Fruit fly (Drosophila melanogaster): ENCODE data around the gene RpS14b.

Gene RpS14b

DNA sequence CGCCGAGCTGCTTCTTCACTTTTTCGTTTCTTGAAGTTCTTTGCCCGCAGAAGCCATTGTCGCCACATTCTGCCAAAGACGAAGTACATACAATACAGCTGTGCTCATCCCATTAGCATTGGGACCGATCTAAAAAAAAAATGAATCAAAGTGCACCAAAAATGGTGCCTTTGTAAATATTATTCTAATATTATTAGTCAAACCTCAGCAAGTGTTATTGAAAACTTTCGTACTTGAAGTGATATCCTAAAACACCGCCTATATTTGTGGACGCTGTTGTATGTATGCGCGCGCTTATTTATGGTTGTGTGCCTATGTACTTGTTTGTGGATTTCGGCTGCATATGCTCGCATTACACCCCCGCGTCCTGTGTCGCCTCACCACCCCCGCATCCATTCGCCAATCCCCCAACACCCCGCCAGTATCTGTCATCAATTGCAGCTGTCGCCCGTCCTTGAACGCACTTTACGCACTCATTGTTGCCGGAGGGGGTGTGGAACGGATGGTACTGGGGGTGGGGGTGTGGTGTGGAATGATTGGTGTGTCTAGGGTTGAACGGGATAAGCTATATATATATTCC lies 37.8 kb downstream of the RpS14b start (continued):
- TF ChIP-seq Awh (GFP tag; IDR thresholded peaks at IDR 0.05) (peak; percentile 84), CG4424 (GFP tag; optimal IDR thresholded peaks at IDR 0.05) (peak; percentile 85), Sox100B (GFP tag; optimal IDR thresholded peaks at IDR 0.05) (peak; percentile 82), CG30020 (tag; optimal IDR thresholded peaks at IDR 0.05) (peak; percentile 9), ase (GFP tag; IDR thresholded peaks at IDR 0.05) (peak; percentile 86), BtbVII (GFP tag; optimal IDR thresholded peaks at IDR 0.05) (peak; percentile 82), CG11560 (tag; IDR thresholded peaks at IDR 0.05) (peak; percentile 64), CG33557 (GFP tag; optimal IDR thresholded peaks at IDR 0.05) (peak; percentile 71), CG6254 (GFP tag; optimal IDR thresholded peaks at IDR 0.05) (peak; percentile 89), slou (GFP tag; optimal IDR thresholded peaks at IDR 0.05) (peak; percentile 65), CG5953 (GFP tag; IDR thresholded peaks at IDR 0.05) (peak; percentile 79), jumu (GFP tag; optimal IDR thresholded peaks at IDR 0.05) (peak; percentile 52), fd96Cb (tag; optimal IDR thresholded peaks at IDR 0.05) (peak; percentile 89), CG4404 (GFP tag; IDR thresholded peaks at IDR 0.05) (peak; percentile 75), pho (GFP tag; optimal IDR thresholded peaks at IDR 0.05) (no peak), Hmr (GFP tag; optimal IDR thresholded peaks at IDR 0.05) (peak; percentile 87), CG31388 (GFP tag; optimal IDR thresholded peaks at IDR 0.05) (peak; percentile 9), CG6813 (GFP tag; optimal IDR thresholded peaks at IDR 0.05) (peak; percentile 90), dm (GFP tag; optimal IDR thresholded peaks at IDR 0.05) (peak; percentile 15), zen2 (GFP tag; IDR thresholded peaks at IDR 0.05; ENCODE audit: partially characterized antibody) (no peak), tin (GFP tag; optimal IDR thresholded peaks at IDR 0.05) (peak; percentile 83), exex (tag; optimal IDR thresholded peaks at IDR 0.05) (peak; percentile 34), Oli (tag; optimal IDR thresholded peaks at IDR 0.05) (peak; percentile 91), CG8290 (GFP tag; optimal IDR thresholded peaks at IDR 0.05) (peak; percentile 52), CG8290 (tag; optimal IDR thresholded peaks at IDR 0.05) (peak in 1 of 2 experiments; percentile 84), psq (GFP tag; optimal IDR thresholded peaks at IDR 0.05) (peak; percentile 24), fd64A (GFP tag; optimal IDR thresholded peaks at IDR 0.05) (peak; percentile 83), schlank (tag; optimal IDR thresholded peaks at IDR 0.05) (peak; percentile 65), hkb (optimal IDR thresholded peaks at IDR 0.05) (no peak), hkb (GFP tag; IDR thresholded peaks at IDR 0.05) (peak; percentile 92), CG6654 (GFP tag; optimal IDR thresholded peaks at IDR 0.05) (peak; percentile 72), ttk (GFP tag; IDR thresholded peaks at IDR 0.05) (peak; percentile 85), al (GFP tag; IDR thresholded peaks at IDR 0.05) (peak; percentile 52; the same call in 1 of the 2 replicates), dmrt11E (tag; optimal IDR thresholded peaks at IDR 0.05) (peak; percentile 91), HHEX (GFP tag; optimal IDR thresholded peaks at IDR 0.05) (peak; percentile 90), CTCF (GFP tag; optimal IDR thresholded peaks at IDR 0.05) (peak; percentile 52), phol (tag; optimal IDR thresholded peaks at IDR 0.05) (peak; percentile 88), Mad (GFP tag; optimal IDR thresholded peaks at IDR 0.05) (peak; percentile 68), CG17359 (tag; optimal IDR thresholded peaks at IDR 0.05) (peak; percentile 91), Med (GFP tag) (peak; percentile 94), CG8281 (tag; optimal IDR thresholded peaks at IDR 0.05) (peak; percentile 69), HLH3B (GFP tag; IDR thresholded peaks at IDR 0.05) (peak; percentile 91), Dp (GFP tag; optimal IDR thresholded peaks at IDR 0.05) (no peak), Vsx1 (GFP tag; optimal IDR thresholded peaks at IDR 0.05) (peak; percentile 68), da (GFP tag; optimal IDR thresholded peaks at IDR 0.05) (no peak), D (optimal IDR thresholded peaks at IDR 0.05) (no peak), D (GFP tag; optimal IDR thresholded peaks at IDR 0.05) (peak; percentile 87), Pdp1 (GFP tag; optimal IDR thresholded peaks at IDR 0.05) (peak; percentile 67 to 78), ro (GFP tag; IDR thresholded peaks at IDR 0.05) (peak; percentile 68), CG8924 (tag; optimal IDR thresholded peaks at IDR 0.05) (peak; percentile 84), H2.0 (GFP tag; IDR thresholded peaks at IDR 0.05) (peak; percentile 90), crc (GFP tag; optimal IDR thresholded peaks at IDR 0.05) (no peak)
